Fruit fly (Drosophila melanogaster) whole organism, embryonic: ENCODE results near the gene Cdc7.

Experiments used
- Atf3 ChIP-seq: fragments of 200-800 bp; sonication (Bioruptor generic); optimal IDR thresholded peaks from 3 replicates; lab custom pipeline; 2016; ENCODE audit warnings: missing biosample characterization, missing genetic modification characterization
- Blimp-1 ChIP-seq: fragments of 200-800 bp; sonication (Bioruptor generic); optimal IDR thresholded peaks from 3 replicates; lab custom pipeline; 2018; ENCODE audit warnings: missing biosample characterization, missing genetic modification characterization, mild to moderate bottlenecking, moderate library complexity, missing genetic modification reagents
- Bteb2 ChIP-seq: fragments of 200-800 bp; sonication (Bioruptor generic); optimal IDR thresholded peaks from 2 replicates; lab custom pipeline; 2016; ENCODE audit warnings: missing biosample characterization, missing genetic modification characterization
- CG10274 ChIP-seq: fragments of 200-800 bp; sonication (Bioruptor generic); optimal IDR thresholded peaks from 3 replicates; lab custom pipeline; 2017; ENCODE audit warnings: missing biosample characterization, mild to moderate bottlenecking, missing genetic modification characterization
- CG10321 ChIP-seq: fragments of 200-800 bp; sonication (Bioruptor generic); IDR thresholded peaks from 2 replicates; pipeline ENCODE4 v1.3.6; 2022; ENCODE audit warnings: missing biosample characterization, missing genetic modification characterization
- CG11695 ChIP-seq: fragments of 200-800 bp; sonication (Bioruptor generic); IDR thresholded peaks from 3 replicates; pipeline ENCODE4 v1.3.6; 2022; ENCODE audit warnings: missing biosample characterization, missing genetic modification characterization
- CG1233 ChIP-seq: fragments of 200-800 bp; sonication (Bioruptor generic); optimal IDR thresholded peaks from 4 replicates; lab custom pipeline; 2018; ENCODE audit warnings: missing biosample characterization, mild to moderate bottlenecking, missing genetic modification characterization
- CG12769 ChIP-seq: fragments of 200-800 bp; sonication (Bioruptor generic); optimal IDR thresholded peaks from 2 replicates; lab custom pipeline; 2019; ENCODE audit warnings: missing biosample characterization, mild to moderate bottlenecking, missing genetic modification characterization, moderate library complexity
- CG14965 ChIP-seq: fragments of 200-800 bp; sonication (Bioruptor generic); optimal IDR thresholded peaks from 2 replicates; lab custom pipeline; 2016; ENCODE audit warnings: missing biosample characterization, missing genetic modification characterization, borderline replicate concordance
- CG1603 ChIP-seq: fragments of 200-800 bp; sonication (Bioruptor generic); optimal IDR thresholded peaks from 2 replicates; lab custom pipeline; 2019; ENCODE audit warnings: missing biosample characterization, mild to moderate bottlenecking, missing genetic modification characterization, moderate library complexity
- CG17361 ChIP-seq: fragments of 200-800 bp; sonication (Bioruptor generic); IDR thresholded peaks from 3 replicates; pipeline ENCODE4 v1.3.6; 2022; ENCODE audit warnings: missing biosample characterization, missing genetic modification characterization
- CG17385 ChIP-seq: fragments of 200-800 bp; sonication (Bioruptor generic); optimal IDR thresholded peaks from 3 replicates; lab custom pipeline; 2018; ENCODE audit warnings: missing biosample characterization, mild to moderate bottlenecking, missing genetic modification characterization
- CG31365 ChIP-seq: fragments of 200-800 bp; sonication (Bioruptor generic); optimal IDR thresholded peaks from 2 replicates; lab custom pipeline; 2018; ENCODE audit warnings: missing biosample characterization, mild to moderate bottlenecking, missing genetic modification characterization
- CG31441 ChIP-seq: fragments of 200-800 bp; sonication (Bioruptor generic); IDR thresholded peaks from 2 replicates; pipeline ENCODE4 v1.3.6; 2022; ENCODE audit warnings: missing biosample characterization, missing genetic modification characterization
- CG32767 ChIP-seq: fragments of 200-800 bp; sonication (Bioruptor generic); IDR thresholded peaks from 2 replicates; pipeline ENCODE4 v1.3.6; 2022; ENCODE audit warnings: missing biosample characterization, missing genetic modification characterization
- CG3726 ChIP-seq: fragments of 200-800 bp; sonication (Bioruptor generic); IDR thresholded peaks from 3 replicates; pipeline ENCODE4, ENCODE4 v1.3.6; 2022; ENCODE audit warnings: missing biosample characterization, missing genetic modification characterization
- CG7357 ChIP-seq: fragments of 200-800 bp; sonication (Bioruptor generic); IDR thresholded peaks from 3 replicates; pipeline ENCODE4 v1.3.6; 2022; ENCODE audit warnings: missing biosample characterization, missing genetic modification characterization
- CG8944 ChIP-seq: fragments of 200-800 bp; sonication (Bioruptor generic); optimal IDR thresholded peaks from 3 replicates; lab custom pipeline; 2016; ENCODE audit warnings: missing biosample characterization, missing genetic modification characterization
- CHES-1-like ChIP-seq: fragments of 200-800 bp; sonication (Bioruptor generic); optimal IDR thresholded peaks from 2 replicates; lab custom pipeline; 2016; ENCODE audit warnings: missing biosample characterization, missing genetic modification characterization
- Dad ChIP-seq: fragments of 200-800 bp; sonication (Bioruptor generic); optimal IDR thresholded peaks from 3 replicates; lab custom pipeline; 2016; ENCODE audit warnings: missing biosample characterization, missing genetic modification characterization
- Gsc ChIP-seq: fragments of 200-800 bp; sonication (Bioruptor generic); IDR thresholded peaks from 2 replicates; pipeline ENCODE4 v1.3.6; 2022; ENCODE audit warnings: missing biosample characterization, missing genetic modification characterization
- Lhr ChIP-seq: fragments of 200-800 bp; sonication (Bioruptor generic); optimal IDR thresholded peaks from 3 replicates; lab custom pipeline; 2017; ENCODE audit warnings: mild to moderate bottlenecking, missing biosample characterization, missing genetic modification reagents, missing genetic modification characterization
- Mrtf ChIP-seq: fragments of 200-800 bp; sonication (Bioruptor generic); IDR thresholded peaks from 3 replicates; pipeline ENCODE4 v1.3.6; 2022; ENCODE audit warnings: missing biosample characterization, missing genetic modification characterization
- Side ChIP-seq: fragments of 200-800 bp; sonication (Bioruptor generic); optimal IDR thresholded peaks from 2 replicates; lab custom pipeline; 2016; ENCODE audit warnings: missing biosample characterization, missing genetic modification characterization
- Sox100B ChIP-seq: fragments of 200-800 bp; sonication (Bioruptor generic); optimal IDR thresholded peaks from 3 replicates; lab custom pipeline; 2018; ENCODE audit warnings: missing biosample characterization, mild to moderate bottlenecking, missing genetic modification characterization
- Stat92E ChIP-seq, 3 experiments: fragments of >200 bp in 2 of 3; fragments of 200-800 bp in 1 of 3; sonication (Bioruptor generic) in 1 of 3; optimal IDR thresholded peaks; 2 replicates each; lab custom pipeline; 2017 to 2019; ENCODE audit warnings: missing biosample characterization in 3 of 3, missing genetic modification characterization in 3 of 3, mild to moderate bottlenecking in 1 of 3, moderate library complexity in 1 of 3
- Xbp1 ChIP-seq: fragments of 200-800 bp; sonication (Bioruptor generic); optimal IDR thresholded peaks from 3 replicates; lab custom pipeline; 2016; ENCODE audit warnings: missing biosample characterization, mild to moderate bottlenecking, missing genetic modification characterization
- ap ChIP-seq: fragments of 200-800 bp; sonication (Bioruptor generic); IDR thresholded peaks from 2 replicates; pipeline ENCODE4 v1.3.6; 2022; ENCODE audit warnings: missing biosample characterization, missing genetic modification characterization
- bcd ChIP-seq: fragments of 200-800 bp; sonication (Bioruptor generic); optimal IDR thresholded peaks from 2 replicates; lab custom pipeline; 2017; ENCODE audit warnings: missing biosample characterization, mild to moderate bottlenecking, missing genetic modification characterization
- bsh ChIP-seq, 2 experiments: fragments of 200-800 bp; sonication (Bioruptor generic); optimal IDR thresholded peaks; 2 replicates each; lab custom pipeline; 2017 to 2018; ENCODE audit warnings: mild to moderate bottlenecking in 2 of 2, missing biosample characterization in 2 of 2, missing genetic modification characterization in 2 of 2, moderate library complexity in 1 of 2
- corto ChIP-seq: fragments of 200-800 bp; sonication (Bioruptor generic); optimal IDR thresholded peaks from 2 replicates; lab custom pipeline; 2016; ENCODE audit warnings: missing biosample characterization, mild to moderate bottlenecking, missing genetic modification characterization, moderate library complexity
- dan ChIP-seq: fragments of 200-800 bp; sonication (Bioruptor generic); IDR thresholded peaks from 2 replicates; pipeline ENCODE4 v1.3.6; 2022; ENCODE audit warnings: missing biosample characterization, missing genetic modification characterization
- danr ChIP-seq: fragments of 200-800 bp; sonication (Bioruptor generic); IDR thresholded peaks from 2 replicates; pipeline ENCODE4 v1.3.6; 2022; ENCODE audit warnings: missing biosample characterization, missing genetic modification characterization
- dysf ChIP-seq: fragments of 200-800 bp; sonication (Bioruptor generic); IDR thresholded peaks from 3 replicates; pipeline ENCODE4 v1.3.6; 2022; ENCODE audit warnings: missing biosample characterization, missing genetic modification characterization
- ems ChIP-seq: fragments of 200-800 bp; sonication (Bioruptor generic); optimal IDR thresholded peaks from 3 replicates; lab custom pipeline; 2016; ENCODE audit warnings: missing biosample characterization, missing genetic modification characterization
- eve ChIP-seq, 2 experiments: fragments of >200 bp; optimal IDR thresholded peaks; 2 replicates each; lab custom pipeline; 2017; ENCODE audit warnings: missing biosample characterization in 2 of 2, missing genetic modification characterization in 2 of 2
- eyg ChIP-seq: fragments of 200-800 bp; sonication (Bioruptor generic); optimal IDR thresholded peaks from 3 replicates; lab custom pipeline; 2016; ENCODE audit warnings: missing biosample characterization, missing genetic modification characterization
- fu2 ChIP-seq: fragments of 200-800 bp; sonication (Bioruptor generic); optimal IDR thresholded peaks from 2 replicates; lab custom pipeline; 2016; ENCODE audit warnings: missing biosample characterization, missing genetic modification characterization
- gem ChIP-seq: fragments of 200-800 bp; sonication (Bioruptor generic); optimal IDR thresholded peaks from 2 replicates; lab custom pipeline; 2019; ENCODE audit warnings: missing biosample characterization, mild to moderate bottlenecking, missing genetic modification characterization, moderate library complexity
- gro ChIP-seq: fragments of 200-800 bp; sonication (Bioruptor generic); optimal IDR thresholded peaks from 2 replicates; lab custom pipeline; 2016; ENCODE audit warnings: missing biosample characterization, missing genetic modification characterization
- ind ChIP-seq: fragments of 200-800 bp; sonication (Bioruptor generic); optimal IDR thresholded peaks from 3 replicates; lab custom pipeline; 2016; ENCODE audit warnings: missing biosample characterization, missing genetic modification characterization
- jing ChIP-seq: fragments of 200-800 bp; sonication (Bioruptor generic); optimal IDR thresholded peaks from 2 replicates; lab custom pipeline; 2018; ENCODE audit warnings: missing biosample characterization, mild to moderate bottlenecking, missing genetic modification characterization
- mirr ChIP-seq: fragments of 200-800 bp; sonication (Bioruptor generic); optimal IDR thresholded peaks from 3 replicates; lab custom pipeline; 2018; ENCODE audit warnings: missing biosample characterization, mild to moderate bottlenecking, missing genetic modification characterization
- p53 ChIP-seq: fragments of 200-800 bp; sonication (Bioruptor generic); optimal IDR thresholded peaks from 2 replicates; lab custom pipeline; 2016; ENCODE audit warnings: missing biosample characterization, missing genetic modification characterization
- pfk ChIP-seq: fragments of 200-800 bp; sonication (Bioruptor generic); optimal IDR thresholded peaks from 2 replicates; lab custom pipeline; 2018; ENCODE audit warnings: missing biosample characterization, mild to moderate bottlenecking, missing genetic modification characterization, moderate library complexity
- sima ChIP-seq: fragments of 200-800 bp; sonication (Bioruptor generic); optimal IDR thresholded peaks from 2 replicates; lab custom pipeline; 2016; ENCODE audit warnings: missing biosample characterization, missing genetic modification characterization
- slou ChIP-seq: fragments of 200-800 bp; sonication (Bioruptor generic); optimal IDR thresholded peaks from 3 replicates; lab custom pipeline; 2016; ENCODE audit warnings: missing biosample characterization, missing genetic modification characterization
- slp2 ChIP-seq: fragments of 200-800 bp; sonication (Bioruptor generic); optimal IDR thresholded peaks from 2 replicates; lab custom pipeline; 2016; ENCODE audit warnings: missing biosample characterization, missing genetic modification characterization
- tgo ChIP-seq: fragments of 200-800 bp; sonication (Bioruptor generic); IDR thresholded peaks from 3 replicates; pipeline ENCODE4 v1.3.6; 2022; ENCODE audit warnings: missing biosample characterization, missing genetic modification characterization
- tup ChIP-seq: fragments of 200-800 bp; sonication (Bioruptor generic); optimal IDR thresholded peaks from 2 replicates; lab custom pipeline; 2016; ENCODE audit warnings: missing biosample characterization, mild to moderate bottlenecking, missing genetic modification characterization, moderate library complexity

Gene Cdc7

DNA sequence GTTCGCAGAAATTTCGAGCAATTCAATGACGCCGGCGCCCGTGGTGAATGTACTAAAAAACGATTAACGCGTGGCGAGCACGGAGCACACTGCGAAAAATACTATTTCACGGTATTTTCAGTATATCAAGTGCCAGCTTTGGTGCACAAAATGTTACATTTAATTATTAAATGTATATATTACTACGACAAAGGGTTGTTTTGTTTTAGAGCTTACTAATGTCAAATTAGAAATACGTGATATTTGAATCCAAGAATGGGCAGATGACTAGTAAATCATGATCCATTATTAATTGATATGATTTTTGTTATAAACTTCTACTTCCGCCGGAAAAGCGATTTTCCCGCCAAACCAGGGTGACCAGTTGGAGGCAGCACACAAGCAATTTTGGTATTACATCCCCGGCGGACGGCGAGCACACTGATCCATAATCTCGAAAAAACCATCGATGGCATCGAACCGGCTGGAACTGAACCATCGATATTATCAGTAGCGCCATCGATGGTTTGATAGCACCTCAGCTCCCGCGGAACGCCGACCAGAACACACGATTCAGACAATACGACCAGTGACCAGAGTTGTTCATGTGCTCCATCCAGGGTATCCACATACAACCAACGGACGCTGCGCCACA, at the start of gene Cdc7, which contains the start of gene CG3226 (continued):
- peak; percentile 54 for TF ChIP-seq CHES-1-like (GFP tag; lab: Kevin White, UChicago)
- TF ChIP-seq CG10274, result peak; percentile 57
- TF ChIP-seq p53 (GFP tag; lab: Kevin White, UChicago), result peak; percentile 21
- peak; percentile 60 for TF ChIP-seq gro (GFP tag; lab: Kevin White, UChicago)
- peak; percentile 66 for TF ChIP-seq pfk (GFP tag; lab: Kevin White, UChicago)
- TF ChIP-seq CG10321, result peak; percentile 39; the same call in 1 of the 2 replicates
- TF ChIP-seq danr, result no peak
- TF ChIP-seq bcd, result peak; percentile 83
- no peak for TF ChIP-seq jing (GFP tag; lab: Kevin White, UChicago)
- no peak for TF ChIP-seq sima (GFP tag; lab: Kevin White, UChicago)
- peak; percentile 6 for TF ChIP-seq Atf3
- TF ChIP-seq tgo (GFP tag; lab: Robert Waterston, UW), result peak; percentile 41; the same call in 2 of the 3 replicates
- peak; percentile 81 for TF ChIP-seq CG17361 (GFP tag; lab: Robert Waterston, UW)
- no peak for TF ChIP-seq Stat92E (GFP tag; optimal IDR thresholded peaks at IDR 0.05; lab: Kevin White, UChicago)
- TF ChIP-seq CG7357, result no peak
- no peak for TF ChIP-seq CG14965
- TF ChIP-seq Mrtf, result no peak
- peak; percentile 17 for TF ChIP-seq tup (GFP tag; lab: Kevin White, UChicago)
- TF ChIP-seq corto (GFP tag; lab: Kevin White, UChicago), result no peak
- no peak for TF ChIP-seq eve (GFP tag; optimal IDR thresholded peaks at IDR 0.05; lab: Kevin White, UChicago)
- peak; percentile 19 for TF ChIP-seq Blimp-1
- TF ChIP-seq CG32767 (GFP tag; lab: Robert Waterston, UW), result no peak
- peak; percentile 19 for TF ChIP-seq slp2 (GFP tag; lab: Kevin White, UChicago)
- TF ChIP-seq Dad (GFP tag; lab: Kevin White, UChicago), result peak; percentile 43
- TF ChIP-seq ap (GFP tag; lab: Robert Waterston, UW), result peak; percentile 26; the same call in 1 of the 2 replicates
- TF ChIP-seq CG31365, result peak; percentile 45
- TF ChIP-seq CG8944 (GFP tag; lab: Kevin White, UChicago), result peak; percentile 13
- TF ChIP-seq slou (GFP tag; lab: Kevin White, UChicago), result peak; percentile 57
- peak; percentile 65; the same call in 2 of the 3 replicates for TF ChIP-seq CG11695
- peak; percentile 68 for TF ChIP-seq Xbp1 (GFP tag; lab: Kevin White, UChicago)
- TF ChIP-seq mirr (GFP tag; lab: Kevin White, UChicago), result peak; percentile 73
- peak; percentile 26 for TF ChIP-seq ind (GFP tag; lab: Kevin White, UChicago)
- TF ChIP-seq gem (tag; lab: Kevin White, UChicago), result peak; percentile 65
- TF ChIP-seq Side, result peak; percentile 56
- no peak for TF ChIP-seq CG3726 (GFP tag; lab: Robert Waterston, UW)
- peak; percentile 66 for TF ChIP-seq CG12769 (tag; lab: Kevin White, UChicago)
- TF ChIP-seq Bteb2 (GFP tag; lab: Kevin White, UChicago), result no peak
- TF ChIP-seq Gsc (GFP tag; lab: Robert Waterston, UW), result no peak
- TF ChIP-seq bsh (GFP tag; optimal IDR thresholded peaks at IDR 0.05; lab: Kevin White, UChicago), result peak in 1 of 2 experiments; percentile 52
- TF ChIP-seq eyg (GFP tag; lab: Kevin White, UChicago), result peak; percentile 17
- no peak for TF ChIP-seq dan
- peak; percentile 74 for TF ChIP-seq CG17385 (GFP tag; lab: Kevin White, UChicago)
- TF ChIP-seq ems (GFP tag; lab: Kevin White, UChicago), result peak; percentile 19
- TF ChIP-seq dysf (GFP tag; lab: Robert Waterston, UW), result peak; percentile 51; the same call in 1 of the 3 replicates
- peak; percentile 0 for TF ChIP-seq fu2 (GFP tag; lab: Kevin White, UChicago)
- peak; percentile 73 for TF ChIP-seq CG1603 (tag; lab: Kevin White, UChicago)
- TF ChIP-seq Sox100B (GFP tag; lab: Kevin White, UChicago), result peak; percentile 84
- TF ChIP-seq CG1233 (GFP tag; lab: Kevin White, UChicago), result peak; percentile 70
- TF ChIP-seq Lhr (GFP tag; lab: Kevin White, UChicago), result peak; percentile 75
- peak; percentile 76 for TF ChIP-seq CG31441 (GFP tag; lab: Robert Waterston, UW)
